Worm (Caenorhabditis elegans) whole organism, late embryonic: ENCODE data around the gene srw-119.

Source experiments
- C08G9.2 ChIP-seq: sonication (generic microtip); optimal IDR thresholded peaks from 2 replicates; lab custom pipeline; 2016; ENCODE audit warnings: mild to moderate bottlenecking, missing genetic modification characterization, moderate library complexity, missing compliant biosample characterization
- C38D4.7 ChIP-seq: fragments of 200-800 bp; sonication (Bioruptor generic); optimal IDR thresholded peaks from 2 replicates; lab custom pipeline; 2018; ENCODE audit warnings: mild to moderate bottlenecking, missing genetic modification characterization, moderate library complexity, missing compliant biosample characterization
- K09A11.1 ChIP-seq: sonication (generic microtip); optimal IDR thresholded peaks from 2 replicates; lab custom pipeline; 2017; ENCODE audit warnings: antibody characterized with exemption, mild to moderate bottlenecking, missing genetic modification characterization, missing compliant biosample characterization; ENCODE audit not compliant: insufficient read depth
- T23F11.4 ChIP-seq: fragments of 200-800 bp; sonication (Bioruptor generic); optimal IDR thresholded peaks from 2 replicates; lab custom pipeline; 2018; ENCODE audit warnings: mild to moderate bottlenecking, missing genetic modification characterization, missing compliant biosample characterization
- ahr-1 ChIP-seq: sonication (generic microtip); optimal IDR thresholded peaks from 2 replicates; lab custom pipeline; 2016; ENCODE audit warnings: missing genetic modification characterization, missing compliant biosample characterization
- ama-1 ChIP-seq: fragments of 150-350 bp; optimal IDR thresholded peaks from 2 replicates; lab custom pipeline; 2014
- ceh-14 ChIP-seq: sonication (generic microtip); optimal IDR thresholded peaks from 2 replicates; lab custom pipeline; 2016; ENCODE audit warnings: missing genotype, missing genetic modification characterization, missing compliant biosample characterization
- ceh-18 ChIP-seq: sonication (generic microtip); optimal IDR thresholded peaks from 2 replicates; lab custom pipeline; 2016; ENCODE audit warnings: missing genetic modification characterization, missing compliant biosample characterization
- ceh-19 ChIP-seq: fragments of 200-800 bp; sonication (Bioruptor generic); optimal IDR thresholded peaks from 2 replicates; lab custom pipeline; 2018; ENCODE audit warnings: mild to moderate bottlenecking, missing genetic modification characterization, missing compliant biosample characterization
- ceh-2 ChIP-seq: sonication (generic microtip); optimal IDR thresholded peaks from 2 replicates; lab custom pipeline; 2016; ENCODE audit warnings: missing genotype, missing genetic modification characterization, missing compliant biosample characterization
- ceh-24 ChIP-seq: sonication (generic microtip); optimal IDR thresholded peaks from 2 replicates; lab custom pipeline; 2016; ENCODE audit warnings: mild to moderate bottlenecking, missing genetic modification characterization, missing compliant biosample characterization
- ceh-31 ChIP-seq: sonication (generic microtip); optimal IDR thresholded peaks from 2 replicates; lab custom pipeline; 2016; ENCODE audit warnings: missing genetic modification characterization, missing compliant biosample characterization
- ceh-45 ChIP-seq: fragments of 200-800 bp; sonication (Bioruptor generic); IDR thresholded peaks from 2 replicates; pipeline ENCODE4 v1.3.6; 2022; ENCODE audit warnings: missing genetic modification reagents, missing genetic modification characterization, missing compliant biosample characterization
- che-1 ChIP-seq: sonication (generic microtip); optimal IDR thresholded peaks from 2 replicates; lab custom pipeline; 2016; ENCODE audit warnings: mild to moderate bottlenecking, missing genetic modification characterization, missing compliant biosample characterization
- ets-4 ChIP-seq: sonication (generic microtip); optimal IDR thresholded peaks from 2 replicates; lab custom pipeline; 2016; ENCODE audit warnings: missing genetic modification characterization, missing compliant biosample characterization
- fax-1 ChIP-seq: sonication (generic microtip); optimal IDR thresholded peaks from 2 replicates; lab custom pipeline; 2016; ENCODE audit warnings: missing genotype, missing genetic modification characterization, missing compliant biosample characterization
- hlh-13 ChIP-seq: fragments of 200-800 bp; sonication (Bioruptor generic); optimal IDR thresholded peaks from 2 replicates; lab custom pipeline; 2018; ENCODE audit warnings: mild to moderate bottlenecking, missing genetic modification characterization, missing compliant biosample characterization
- hlh-8 ChIP-seq: sonication (generic microtip); optimal IDR thresholded peaks from 2 replicates; lab custom pipeline; 2016; ENCODE audit warnings: missing genotype, missing genetic modification characterization, missing compliant biosample characterization
- lim-6 ChIP-seq: sonication (generic microtip); optimal IDR thresholded peaks from 2 replicates; lab custom pipeline; 2016; ENCODE audit warnings: missing genetic modification characterization, missing compliant biosample characterization
- lin-11 ChIP-seq: fragments of 200-800 bp; sonication (Bioruptor generic); optimal IDR thresholded peaks from 2 replicates; lab custom pipeline; 2018; ENCODE audit warnings: mild to moderate bottlenecking, missing genetic modification characterization, missing compliant biosample characterization
- madf-2 ChIP-seq: sonication (generic microtip); optimal IDR thresholded peaks from 2 replicates; lab custom pipeline; 2017; ENCODE audit warnings: missing genetic modification characterization, missing compliant biosample characterization
- nfya-1 ChIP-seq: sonication (generic microtip); optimal IDR thresholded peaks from 2 replicates; lab custom pipeline; 2017; ENCODE audit warnings: missing genetic modification characterization, mild to moderate bottlenecking, missing compliant biosample characterization, antibody characterized with exemption, moderate library complexity
- nhr-232 ChIP-seq: sonication (generic microtip); optimal IDR thresholded peaks from 2 replicates; lab custom pipeline; 2016; ENCODE audit warnings: missing genetic modification characterization, missing compliant biosample characterization
- npax-4 ChIP-seq: sonication (generic microtip); optimal IDR thresholded peaks from 2 replicates; lab custom pipeline; 2016; ENCODE audit warnings: missing genetic modification characterization, missing compliant biosample characterization
- odd-2 ChIP-seq: sonication (generic microtip); optimal IDR thresholded peaks from 2 replicates; lab custom pipeline; 2017; ENCODE audit warnings: antibody characterized with exemption, mild to moderate bottlenecking, missing genetic modification characterization, missing compliant biosample characterization
- pag-3 ChIP-seq: sonication (generic microtip); optimal IDR thresholded peaks from 2 replicates; lab custom pipeline; 2016; ENCODE audit warnings: missing compliant biosample characterization, missing genetic modification characterization, borderline replicate concordance
- pat-9 ChIP-seq: fragments of 200-800 bp; sonication (Bioruptor generic); optimal IDR thresholded peaks from 2 replicates; lab custom pipeline; 2018; ENCODE audit warnings: mild to moderate bottlenecking, missing genetic modification characterization, moderate library complexity, missing compliant biosample characterization
- pax-1 ChIP-seq: fragments of 150-350 bp; optimal IDR thresholded peaks from 2 replicates; lab custom pipeline; 2014; ENCODE audit warnings: missing biosample characterization, missing genetic modification characterization
- pha-2 ChIP-seq: sonication (generic microtip); optimal IDR thresholded peaks from 2 replicates; lab custom pipeline; 2017; ENCODE audit warnings: mild to moderate bottlenecking, missing genetic modification characterization, missing compliant biosample characterization
- pha-4 ChIP-seq: fragments of 150-350 bp; optimal IDR thresholded peaks from 2 replicates; lab custom pipeline; 2018; ENCODE audit warnings: missing biosample characterization, missing genetic modification reagents, missing genetic modification characterization
- pros-1 ChIP-seq: fragments of 150-350 bp; optimal IDR thresholded peaks from 2 replicates; lab custom pipeline; 2014; ENCODE audit warnings: missing biosample characterization, missing genetic modification reagents, missing genetic modification characterization
- rnt-1 ChIP-seq: sonication (generic microtip); optimal IDR thresholded peaks from 2 replicates; lab custom pipeline; 2016; ENCODE audit warnings: missing genetic modification characterization, missing compliant biosample characterization
- sdc-2 ChIP-seq: sonication (generic microtip); optimal IDR thresholded peaks from 2 replicates; lab custom pipeline; 2016; ENCODE audit warnings: missing genotype, missing genetic modification characterization, missing compliant biosample characterization
- ttx-3 ChIP-seq: sonication (generic microtip); optimal IDR thresholded peaks from 2 replicates; lab custom pipeline; 2016; ENCODE audit warnings: missing genetic modification reagents, missing genetic modification characterization, missing compliant biosample characterization
- unc-3 ChIP-seq, 2 experiments: fragments of 200-800 bp in 1 of 2; sonication (Bioruptor generic) in 1 of 2; sonication (generic microtip) in 1 of 2; conservative IDR thresholded peaks in 1 of 2; optimal IDR thresholded peaks in 1 of 2; 2 replicates each; pipeline versions ENCODE4 v1.3.6 to Lab custom; 2016 to 2022; ENCODE audit warnings: missing compliant biosample characterization in 2 of 2, missing genetic modification characterization in 2 of 2, missing genetic modification reagents in 1 of 2
- unc-55 ChIP-seq: sonication (generic microtip); optimal IDR thresholded peaks from 2 replicates; lab custom pipeline; 2017; ENCODE audit warnings: missing biosample characterization, missing genetic modification reagents, missing genetic modification characterization
- ztf-16 ChIP-seq: sonication (generic microtip); optimal IDR thresholded peaks from 2 replicates; lab custom pipeline; 2017; ENCODE audit warnings: missing genetic modification characterization, missing compliant biosample characterization

The srw-119 gene

ce11 chrV:3034236-3034635 lies 34.6 kb upstream of the srw-119 start, which contains the start of gene srw-8:
Gene srw-8 (minus strand): TSS chrV:3034336.
- TF ChIP-seq nhr-232 (tag; lab: Kevin White, UChicago) (no peak), lin-11 (tag; lab: Kevin White, UChicago) (no peak), hlh-8 (no peak), K09A11.1 (tag; lab: Kevin White, UChicago) (no peak), nfya-1 (tag; lab: Kevin White, UChicago) (no peak), madf-2 (tag; lab: Kevin White, UChicago) (no peak), pha-4 (tag; lab: Kevin White, UChicago) (no peak), pag-3 (tag; lab: Kevin White, UChicago) (no peak), ttx-3 (tag; lab: Kevin White, UChicago) (no peak), sdc-2 (tag; lab: Kevin White, UChicago) (no peak), hlh-13 (GFP tag; lab: Kevin White, UChicago) (no peak), lim-6 (tag; lab: Kevin White, UChicago) (no peak), ceh-18 (tag; lab: Kevin White, UChicago) (no peak), ceh-2 (tag; lab: Kevin White, UChicago) (no peak), C38D4.7 (GFP tag; lab: Kevin White, UChicago) (no peak), pha-2 (no peak)

- TF ChIP-seq sdc-2 (tag; lab: Kevin White, UChicago): no peak
- no peak for TF ChIP-seq pag-3 (tag; lab: Kevin White, UChicago)
- no peak for TF ChIP-seq unc-3 (GFP tag; conservative IDR thresholded peaks at IDR 0.05; lab: Robert Waterston, UW)
- TF ChIP-seq unc-3 (tag; optimal IDR thresholded peaks at IDR 0.05; lab: Kevin White, UChicago): no peak
- no peak for TF ChIP-seq T23F11.4 (GFP tag; lab: Kevin White, UChicago)
- no peak for TF ChIP-seq fax-1 (tag; lab: Kevin White, UChicago)
These were observed 32.7 kb upstream of the srw-119 start, which contains the start of gene irld-38 for ce11 chrV:3032343-3032742. Gene irld-38 (minus strand): TSS chrV:3032443.

ce11 chrV:3028205-3028604 lies 28.6 kb upstream of the srw-119 start, which contains the start of gene asp-7:
Gene asp-7 (plus strand): TSS chrV:3028285.
- TF ChIP-seq unc-55 (GFP tag; lab: Kevin White, UChicago) (no peak), ceh-24 (tag; lab: Kevin White, UChicago) (no peak), ama-1 (lab: Kevin White, UChicago) (no peak), ceh-18 (tag; lab: Kevin White, UChicago) (no peak), pros-1 (tag; lab: Kevin White, UChicago) (no peak), nhr-232 (tag; lab: Kevin White, UChicago) (no peak), npax-4 (tag; lab: Kevin White, UChicago) (no peak)

- no peak for TF ChIP-seq ceh-19
- no peak for TF ChIP-seq rnt-1 (tag; lab: Kevin White, UChicago)
- no peak for TF ChIP-seq odd-2 (tag; lab: Kevin White, UChicago)
- no peak for TF ChIP-seq ets-4 (tag; lab: Kevin White, UChicago)
- TF ChIP-seq lim-6 (tag; lab: Kevin White, UChicago): no peak
These were observed 24.6 kb upstream of the srw-119 start, which contains the start of gene asp-8 for ce11 chrV:3024274-3024673. Gene asp-8 (plus strand): TSS chrV:3024549.

ce11 chrV:3021306-3021705 lies 21.7 kb upstream of the srw-119 start, which contains the start of gene irld-12:
Gene irld-12 (minus strand): TSS chrV:3021406.
- TF ChIP-seq ceh-45 (GFP tag; lab: Robert Waterston, UW): no peak
- no peak for TF ChIP-seq pros-1 (tag; lab: Kevin White, UChicago)
- TF ChIP-seq ceh-14 (tag; lab: Kevin White, UChicago): no peak
- no peak for TF ChIP-seq pax-1
- TF ChIP-seq ceh-31 (tag; lab: Kevin White, UChicago): no peak
- no peak for TF ChIP-seq che-1
- no peak for TF ChIP-seq ceh-18 (tag; lab: Kevin White, UChicago)
- no peak for TF ChIP-seq ahr-1 (tag; lab: Kevin White, UChicago)
- no peak for TF ChIP-seq K09A11.1 (tag; lab: Kevin White, UChicago)
- TF ChIP-seq C08G9.2 (tag; lab: Kevin White, UChicago): no peak
- TF ChIP-seq pat-9 (tag; lab: Kevin White, UChicago): no peak
- TF ChIP-seq ztf-16 (tag; lab: Kevin White, UChicago): no peak
